Worm (Caenorhabditis elegans) whole organism, L2 larva: ENCODE measurements around the gene T04F3.1.
A peak's percentile ranks its signal among the peaks of the same experiment; 100 is the strongest.

Source experiments
- C34F6.9 ChIP-seq: fragments of 150-350 bp; optimal IDR thresholded peaks from 2 replicates; lab custom pipeline; 2014; ENCODE audit warnings: missing biosample characterization, missing genetic modification characterization
- F13H6.1 ChIP-seq: sonication (generic microtip); optimal IDR thresholded peaks from 2 replicates; lab custom pipeline; 2016; ENCODE audit warnings: missing genetic modification characterization, missing compliant biosample characterization
- R02D3.7 ChIP-seq: fragments of 150-350 bp; optimal IDR thresholded peaks from 2 replicates; lab custom pipeline; 2014; ENCODE audit warnings: missing biosample characterization, missing genetic modification characterization
- Y55F3AM.14 ChIP-seq: fragments of 200-800 bp; sonication (Bioruptor generic); optimal IDR thresholded peaks from 2 replicates; lab custom pipeline; 2018; ENCODE audit warnings: mild to moderate bottlenecking, missing genetic modification characterization, missing compliant biosample characterization
- ZK546.5 ChIP-seq: sonication (generic microtip); optimal IDR thresholded peaks from 2 replicates; lab custom pipeline; 2017; ENCODE audit warnings: missing biosample characterization, missing genetic modification characterization
- alr-1 ChIP-seq: fragments of 150-350 bp; optimal IDR thresholded peaks from 2 replicates; lab custom pipeline; 2014; ENCODE audit warnings: missing biosample characterization, missing genetic modification characterization
- aly-2 ChIP-seq: fragments of 150-350 bp; optimal IDR thresholded peaks from 2 replicates; lab custom pipeline; 2014; ENCODE audit warnings: missing biosample characterization, missing genetic modification characterization
- ama-1 ChIP-seq: fragments of 150-350 bp; optimal IDR thresholded peaks from 2 replicates; lab custom pipeline; 2018; ENCODE audit warnings: inconsistent platforms
- blmp-1 ChIP-seq: sonication (generic microtip); optimal IDR thresholded peaks from 2 replicates; lab custom pipeline; 2017; ENCODE audit warnings: missing genetic modification characterization, mild to moderate bottlenecking, missing compliant biosample characterization, antibody characterized with exemption, moderate library complexity; ENCODE audit not compliant: insufficient read depth
- ceh-16 ChIP-seq: fragments of 150-350 bp; optimal IDR thresholded peaks from 2 replicates; lab custom pipeline; 2014; ENCODE audit warnings: missing biosample characterization, missing genetic modification characterization
- crh-2 ChIP-seq: sonication (generic microtip); optimal IDR thresholded peaks from 2 replicates; lab custom pipeline; 2017; ENCODE audit warnings: missing biosample characterization, missing genetic modification characterization
- dmd-4 ChIP-seq: sonication (generic microtip); optimal IDR thresholded peaks from 2 replicates; lab custom pipeline; 2017; ENCODE audit warnings: missing biosample characterization, missing genetic modification characterization
- egl-27 ChIP-seq: sonication (generic microtip); optimal IDR thresholded peaks from 3 replicates; lab custom pipeline; 2017; ENCODE audit warnings: missing biosample characterization, missing genetic modification reagents, missing genetic modification characterization
- elt-1 ChIP-seq: fragments of 150-350 bp; optimal IDR thresholded peaks from 2 replicates; lab custom pipeline; 2014; ENCODE audit warnings: missing biosample characterization, missing genetic modification characterization
- elt-3 ChIP-seq: sonication (generic microtip); optimal IDR thresholded peaks from 2 replicates; lab custom pipeline; 2017; ENCODE audit warnings: missing biosample characterization, missing genetic modification characterization
- fos-1 ChIP-seq: fragments of 150-350 bp; optimal IDR thresholded peaks from 2 replicates; lab custom pipeline; 2014; ENCODE audit warnings: missing biosample characterization, missing genetic modification characterization
- gmeb-1 ChIP-seq: fragments of 150-350 bp; optimal IDR thresholded peaks from 2 replicates; lab custom pipeline; 2014; ENCODE audit warnings: missing biosample characterization, missing genetic modification characterization
- lin-13 ChIP-seq: fragments of 150-350 bp; optimal IDR thresholded peaks from 2 replicates; lab custom pipeline; 2014; ENCODE audit warnings: missing biosample characterization, missing genetic modification reagents, missing genetic modification characterization
- lin-39 ChIP-seq: fragments of 150-350 bp; optimal IDR thresholded peaks from 2 replicates; lab custom pipeline; 2014; ENCODE audit warnings: missing biosample characterization, missing genetic modification reagents, missing genetic modification characterization
- lsy-2 ChIP-seq, 2 experiments: fragments of 150-350 bp in 1 of 2; sonication (generic microtip) in 1 of 2; optimal IDR thresholded peaks; 2 replicates each; lab custom pipeline; 2014 to 2017; ENCODE audit warnings: missing biosample characterization in 2 of 2, missing genetic modification characterization in 2 of 2
- mab-5 ChIP-seq: fragments of 150-350 bp; optimal IDR thresholded peaks from 2 replicates; lab custom pipeline; 2014; ENCODE audit warnings: missing biosample characterization, missing genetic modification characterization
- mbf-1 ChIP-seq: sonication (generic microtip); optimal IDR thresholded peaks from 2 replicates; lab custom pipeline; 2017; ENCODE audit warnings: missing biosample characterization, missing genetic modification characterization
- mdl-1 ChIP-seq, 2 experiments: fragments of 150-350 bp in 1 of 2; sonication (generic microtip) in 1 of 2; optimal IDR thresholded peaks; 2 replicates each; lab custom pipeline; 2017; ENCODE audit warnings: missing biosample characterization in 2 of 2, missing genetic modification characterization in 2 of 2
- nhr-10 ChIP-seq: sonication (generic microtip); optimal IDR thresholded peaks from 2 replicates; lab custom pipeline; 2017; ENCODE audit warnings: missing biosample characterization, missing genetic modification characterization
- nhr-11 ChIP-seq: fragments of 150-350 bp; optimal IDR thresholded peaks from 2 replicates; lab custom pipeline; 2014; ENCODE audit warnings: missing biosample characterization, missing genetic modification characterization
- nhr-12 ChIP-seq: fragments of 150-350 bp; optimal IDR thresholded peaks from 2 replicates; lab custom pipeline; 2014; ENCODE audit warnings: missing biosample characterization, missing genetic modification characterization
- nhr-129 ChIP-seq: fragments of 150-350 bp; optimal IDR thresholded peaks from 2 replicates; lab custom pipeline; 2014; ENCODE audit warnings: missing biosample characterization, missing genetic modification characterization
- nhr-21 ChIP-seq: fragments of 150-350 bp; optimal IDR thresholded peaks from 2 replicates; lab custom pipeline; 2014; ENCODE audit warnings: missing biosample characterization, missing genetic modification characterization
- nhr-23 ChIP-seq: fragments of 150-350 bp; optimal IDR thresholded peaks from 2 replicates; lab custom pipeline; 2014; ENCODE audit warnings: missing biosample characterization, missing genetic modification reagents, missing genetic modification characterization
- nhr-237 ChIP-seq: fragments of 150-350 bp; optimal IDR thresholded peaks from 2 replicates; lab custom pipeline; 2014; ENCODE audit warnings: missing biosample characterization, missing genetic modification characterization
- nhr-25 ChIP-seq: fragments of 150-350 bp; sonication (generic microtip); optimal IDR thresholded peaks from 3 replicates; lab custom pipeline; 2014; ENCODE audit warnings: missing biosample characterization, missing genetic modification characterization
- nhr-6 ChIP-seq: fragments of 150-350 bp; optimal IDR thresholded peaks from 2 replicates; lab custom pipeline; 2014; ENCODE audit warnings: missing biosample characterization, missing genetic modification characterization
- nhr-77 ChIP-seq: fragments of 150-350 bp; optimal IDR thresholded peaks from 2 replicates; lab custom pipeline; 2014; ENCODE audit warnings: missing biosample characterization, missing genetic modification characterization
- peb-1 ChIP-seq: fragments of 150-350 bp; optimal IDR thresholded peaks from 2 replicates; lab custom pipeline; 2014; ENCODE audit warnings: missing biosample characterization, missing genetic modification characterization
- skn-1 ChIP-seq: sonication (generic microtip); optimal IDR thresholded peaks from 2 replicates; lab custom pipeline; 2017; ENCODE audit warnings: missing biosample characterization, missing genetic modification characterization
- sma-3 ChIP-seq: sonication (generic microtip); optimal IDR thresholded peaks from 2 replicates; lab custom pipeline; 2016; ENCODE audit warnings: missing genetic modification reagents, missing genetic modification characterization, missing compliant biosample characterization
- sma-9 ChIP-seq, 2 experiments: fragments of 150-350 bp in 1 of 2; sonication (generic microtip) in 1 of 2; optimal IDR thresholded peaks; 2 replicates each; lab custom pipeline; 2014 to 2016; ENCODE audit warnings: missing genetic modification characterization in 2 of 2, mild to moderate bottlenecking in 1 of 2, missing biosample characterization in 1 of 2, missing compliant biosample characterization in 1 of 2, missing genetic modification reagents in 1 of 2, moderate library complexity in 1 of 2
- snpc-4 ChIP-seq: fragments of 150-350 bp; optimal IDR thresholded peaks from 2 replicates; lab custom pipeline; 2014; ENCODE audit warnings: missing biosample characterization, missing genetic modification characterization
- unc-39 ChIP-seq: fragments of 150-350 bp; optimal IDR thresholded peaks from 2 replicates; lab custom pipeline; 2014; ENCODE audit warnings: missing biosample characterization, missing genetic modification characterization
- unc-62 ChIP-seq: fragments of 150-350 bp; optimal IDR thresholded peaks from 2 replicates; lab custom pipeline; 2014; ENCODE audit warnings: missing biosample characterization, missing genetic modification reagents, missing genetic modification characterization
- zag-1 ChIP-seq: fragments of 150-350 bp; optimal IDR thresholded peaks from 2 replicates; lab custom pipeline; 2014; ENCODE audit warnings: missing biosample characterization, missing genetic modification characterization
- ztf-1 ChIP-seq: fragments of 200-800 bp; sonication (Bioruptor generic); conservative IDR thresholded peaks from 2 replicates; pipeline ENCODE4 v1.3.6; 2022; ENCODE audit warnings: missing genetic modification characterization, missing compliant biosample characterization
- ztf-11 ChIP-seq: sonication (generic microtip); optimal IDR thresholded peaks from 2 replicates; lab custom pipeline; 2017; ENCODE audit warnings: missing biosample characterization, missing genetic modification characterization
- ztf-4 ChIP-seq: fragments of 150-350 bp; optimal IDR thresholded peaks from 2 replicates; lab custom pipeline; 2014; ENCODE audit warnings: missing biosample characterization, missing genetic modification characterization

Gene T04F3.1

ce11 chrV:11777846-11778245 is 38.0 kb downstream of the T04F3.1 start (continued):
- no peak for TF ChIP-seq aly-2 (tag; lab: Kevin White, UChicago)
- TF ChIP-seq ztf-1 (GFP tag; lab: Robert Waterston, UW) = no peak
- no peak for TF ChIP-seq ztf-11

ce11 chrV:11779310-11779709 is 39.4 kb downstream of the T04F3.1 start:
- no peak for TF ChIP-seq skn-1 (tag; lab: Kevin White, UChicago)
- peak; percentile 21 for TF ChIP-seq sma-9 (GFP tag; optimal IDR thresholded peaks at IDR 0.05; lab: Kevin White, UChicago)
- TF ChIP-seq sma-9 (tag; optimal IDR thresholded peaks at IDR 0.05; lab: Kevin White, UChicago) = no peak
- peak; percentile 68 for TF ChIP-seq ceh-16 (tag; lab: Kevin White, UChicago)
- peak; percentile 13 for TF ChIP-seq nhr-25 (tag; lab: Kevin White, UChicago)
- peak; percentile 57 for TF ChIP-seq elt-1 (tag; lab: Kevin White, UChicago)

ce11 chrV:11779810-11780209 is 39.9 kb downstream of the T04F3.1 start:
- TF ChIP-seq nhr-25 (tag; lab: Kevin White, UChicago) (peak; percentile 21), sma-9 (GFP tag; optimal IDR thresholded peaks at IDR 0.05; lab: Kevin White, UChicago) (peak; percentile 40), sma-9 (tag; optimal IDR thresholded peaks at IDR 0.05; lab: Kevin White, UChicago) (no peak), lin-13 (GFP tag; lab: Kevin White, UChicago) (no peak), crh-2 (tag; lab: Kevin White, UChicago) (peak; percentile 20), unc-62 (peak; percentile 45), nhr-11 (tag; lab: Kevin White, UChicago) (no peak), C34F6.9 (tag; lab: Kevin White, UChicago) (peak; percentile 46), ztf-11 (no peak)

ce11 chrV:11782809-11783440 is 43.1 kb downstream of the T04F3.1 start, which contains the start of gene F55A11.11:
Gene F55A11.11 (plus strand): TSS chrV:11783149.
- TF ChIP-seq lin-39 (tag; lab: Kevin White, UChicago) (no peak), crh-2 (tag; lab: Kevin White, UChicago) (peak; percentile 63), mbf-1 (no peak), nhr-23 (tag; lab: Kevin White, UChicago) (no peak), blmp-1 (tag; lab: Kevin White, UChicago) (peak; percentile 67), aly-2 (tag; lab: Kevin White, UChicago) (no peak), alr-1 (no peak), zag-1 (tag; lab: Kevin White, UChicago) (no peak), sma-3 (GFP tag; lab: Kevin White, UChicago) (peak; percentile 87), ZK546.5 (no peak), snpc-4 (peak; percentile 16), skn-1 (tag; lab: Kevin White, UChicago) (no peak), ama-1 (lab: Kevin White, UChicago) (no peak), nhr-237 (tag; lab: Kevin White, UChicago) (no peak), nhr-10 (tag; lab: Kevin White, UChicago) (no peak), unc-39 (tag; lab: Kevin White, UChicago) (no peak), egl-27 (peak; percentile 20), lsy-2 (tag; optimal IDR thresholded peaks at IDR 0.05; lab: Kevin White, UChicago) (peak; percentile 69 to 72), mab-5 (no peak), nhr-21 (tag; lab: Kevin White, UChicago) (peak; percentile 48), ceh-16 (tag; lab: Kevin White, UChicago) (peak; percentile 33), F13H6.1 (tag; lab: Kevin White, UChicago) (peak; percentile 80), mdl-1 (tag; optimal IDR thresholded peaks at IDR 0.05; lab: Kevin White, UChicago) (peak; percentile 3 to 12), gmeb-1 (tag; lab: Kevin White, UChicago) (peak; percentile 74), dmd-4 (tag; lab: Kevin White, UChicago) (no peak), R02D3.7 (tag; lab: Kevin White, UChicago) (no peak), C34F6.9 (tag; lab: Kevin White, UChicago) (peak; percentile 59), ztf-1 (GFP tag; lab: Robert Waterston, UW) (no peak), Y55F3AM.14 (GFP tag; lab: Kevin White, UChicago) (peak; percentile 70), nhr-11 (tag; lab: Kevin White, UChicago) (no peak), elt-1 (tag; lab: Kevin White, UChicago) (no peak), ztf-11 (no peak), nhr-77 (no peak), nhr-6 (tag; lab: Kevin White, UChicago) (no peak), elt-3 (tag; lab: Kevin White, UChicago) (no peak), sma-9 (GFP tag; optimal IDR thresholded peaks at IDR 0.05; lab: Kevin White, UChicago) (peak; percentile 90), sma-9 (tag; optimal IDR thresholded peaks at IDR 0.05; lab: Kevin White, UChicago) (no peak), unc-62 (no peak), peb-1 (tag; lab: Kevin White, UChicago) (no peak), nhr-129 (tag; lab: Kevin White, UChicago) (peak; percentile 94), fos-1 (tag; lab: Kevin White, UChicago) (peak; percentile 74), ztf-4 (tag; lab: Kevin White, UChicago) (no peak), nhr-25 (tag; lab: Kevin White, UChicago) (peak; percentile 48), nhr-12 (tag; lab: Kevin White, UChicago) (no peak), lin-13 (GFP tag; lab: Kevin White, UChicago) (peak; percentile 45)
